Fruit fly (Drosophila melanogaster) whole organism, embryonic: ENCODE measurements around the gene Fmr1.

Experiments
- CkIIα-i1 ChIP-seq: fragments of 200-800 bp; sonication (Bioruptor generic); IDR thresholded peaks from 2 replicates; pipeline ENCODE4 v1.3.6; 2022; ENCODE audit warnings: missing biosample characterization, missing genetic modification characterization
- Fer2 ChIP-seq: fragments of 200-800 bp; sonication (Bioruptor generic); optimal IDR thresholded peaks from 2 replicates; lab custom pipeline; 2018; ENCODE audit warnings: missing biosample characterization, mild to moderate bottlenecking, missing genetic modification characterization, moderate library complexity
- Kr ChIP-seq: fragments of 200-800 bp; sonication (Bioruptor generic); optimal IDR thresholded peaks from 2 replicates; lab custom pipeline; 2017; ENCODE audit warnings: missing biosample characterization, mild to moderate bottlenecking, missing genetic modification characterization
- Optix ChIP-seq: fragments of 200-800 bp; sonication (Bioruptor generic); IDR thresholded peaks from 3 replicates; pipeline ENCODE4 v1.3.6; 2022; ENCODE audit warnings: missing biosample characterization, missing genetic modification characterization
- gsb-n ChIP-seq: fragments of 200-800 bp; sonication (Bioruptor generic); optimal IDR thresholded peaks from 3 replicates; lab custom pipeline; 2018; ENCODE audit warnings: missing biosample characterization, mild to moderate bottlenecking, missing genetic modification characterization
- psq ChIP-seq: fragments of 200-800 bp; sonication (Bioruptor generic); optimal IDR thresholded peaks from 2 replicates; lab custom pipeline; 2017; ENCODE audit warnings: missing biosample characterization, missing genetic modification characterization
- sens-2 ChIP-seq: fragments of 200-800 bp; sonication (Bioruptor generic); IDR thresholded peaks from 2 replicates; pipeline ENCODE4 v1.3.6; 2022; ENCODE audit warnings: missing biosample characterization, missing genetic modification characterization
- slbo ChIP-seq: fragments of 200-800 bp; sonication (Bioruptor generic); IDR thresholded peaks from 2 replicates; pipeline ENCODE4 v1.3.6; 2022; ENCODE audit warnings: missing biosample characterization, missing genetic modification characterization

DNA sequence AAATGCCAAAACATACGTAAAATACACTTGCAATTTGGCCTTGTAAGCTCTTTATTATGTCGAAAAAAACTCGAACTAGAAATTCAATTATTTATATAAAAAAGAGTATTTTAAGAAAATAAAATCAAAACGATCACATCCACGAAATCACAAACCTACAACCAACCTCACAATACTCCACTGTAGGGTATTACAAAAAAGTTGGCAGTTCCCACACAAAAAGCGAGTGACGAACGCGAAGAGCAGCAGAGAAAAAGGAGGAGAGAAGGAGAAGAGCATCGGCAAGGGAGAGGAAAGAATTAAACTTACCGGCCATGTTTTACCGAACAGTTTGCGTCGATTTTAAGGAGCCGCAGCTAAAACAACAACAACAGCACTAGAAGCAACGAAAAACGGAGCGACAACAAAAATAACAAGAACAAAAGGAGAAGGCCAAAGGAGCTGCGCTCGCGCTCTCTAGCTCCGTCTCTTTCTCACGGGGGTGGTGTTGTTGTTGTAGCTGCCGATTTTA, 23.0 kb upstream of the Fmr1 start:
- TF ChIP-seq Kr = no peak
- no peak for TF ChIP-seq Fer2
- no peak for TF ChIP-seq gsb-n (tag; lab: Kevin White, UChicago)
- no peak for TF ChIP-seq CkIIα-i1 (GFP tag; lab: Robert Waterston, UW)
- TF ChIP-seq psq (GFP tag; lab: Kevin White, UChicago) = peak; percentile 50
- no peak for TF ChIP-seq sens-2
- TF ChIP-seq slbo (GFP tag; lab: Robert Waterston, UW) = 0 out of 2 replicates have a peak, but pooled peaks have one; percentile 26
- TF ChIP-seq Optix = no peak
